Fruit fly (Drosophila melanogaster): Measurements from ENCODE around the gene ATPsynepsilonL.

Gene ATPsynepsilonL

dm6 chr3R:10081469-10082111, 40.0 kb upstream of the ATPsynepsilonL start:
- TF ChIP-seq pdm3 (GFP tag; optimal IDR thresholded peaks at IDR 0.05) (no peak), CG11762 (GFP tag; optimal IDR thresholded peaks at IDR 0.05; ENCODE audit: insufficient read depth) (no peak), Sox14 (GFP tag; optimal IDR thresholded peaks at IDR 0.05) (peak; percentile 23), CG16779 (tag; optimal IDR thresholded peaks at IDR 0.05) (no peak), Lpt (GFP tag; optimal IDR thresholded peaks at IDR 0.05) (no peak), Sox15 (GFP tag; optimal IDR thresholded peaks at IDR 0.05) (peak; percentile 24), CG8119 (GFP tag; IDR thresholded peaks at IDR 0.05) (no peak), fd59A (GFP tag; optimal IDR thresholded peaks at IDR 0.05) (no peak), net (GFP tag; optimal IDR thresholded peaks at IDR 0.05) (peak; percentile 13), dac (GFP tag; optimal IDR thresholded peaks at IDR 0.05) (no peak), salr (GFP tag; optimal IDR thresholded peaks at IDR 0.05) (no peak), lz (GFP tag; optimal IDR thresholded peaks at IDR 0.05) (no peak), Sox102F (GFP tag; optimal IDR thresholded peaks at IDR 0.05) (no peak), Ets96B (tag; optimal IDR thresholded peaks at IDR 0.05) (peak; percentile 19), CG3032 (tag; optimal IDR thresholded peaks at IDR 0.05) (peak; percentile 21), Met (GFP tag; optimal IDR thresholded peaks at IDR 0.05) (no peak), CG6854 (GFP tag; optimal IDR thresholded peaks at IDR 0.05) (no peak), spab (GFP tag; optimal IDR thresholded peaks at IDR 0.05) (no peak), CG8319 (GFP tag; optimal IDR thresholded peaks at IDR 0.05) (no peak), CG10669 (GFP tag; optimal IDR thresholded peaks at IDR 0.05) (no peak), Hr39 (GFP tag; optimal IDR thresholded peaks at IDR 0.05) (peak; percentile 28), fkh (GFP tag; optimal IDR thresholded peaks at IDR 0.05) (no peak), cyc (GFP tag; optimal IDR thresholded peaks at IDR 0.05) (peak; percentile 33), eg (GFP tag; IDR thresholded peaks at IDR 0.05) (no peak), acj6 (GFP tag; optimal IDR thresholded peaks at IDR 0.05) (peak; percentile 4), Blimp-1 (GFP tag; optimal IDR thresholded peaks at IDR 0.05) (no peak), fd85E (GFP tag; optimal IDR thresholded peaks at IDR 0.05) (no peak), Hr4 (GFP tag; optimal IDR thresholded peaks at IDR 0.05) (peak; percentile 20), CG6792 (GFP tag; optimal IDR thresholded peaks at IDR 0.05) (no peak), CG31627 (GFP tag; optimal IDR thresholded peaks at IDR 0.05) (peak; percentile 27), CG11902 (GFP tag; optimal IDR thresholded peaks at IDR 0.05) (no peak), CG32006 (GFP tag; optimal IDR thresholded peaks at IDR 0.05) (peak; percentile 0), CG6276 (GFP tag; optimal IDR thresholded peaks at IDR 0.05) (no peak), achi (GFP tag; optimal IDR thresholded peaks at IDR 0.05) (peak; percentile 0), ss (GFP tag; optimal IDR thresholded peaks at IDR 0.05) (no peak), Eip93F (GFP tag; optimal IDR thresholded peaks at IDR 0.05) (no peak), CG34406 (GFP tag; optimal IDR thresholded peaks at IDR 0.05) (no peak), Hr38 (GFP tag; optimal IDR thresholded peaks at IDR 0.05) (no peak), CG6163 (GFP tag; IDR thresholded peaks at IDR 0.05) (0 out of 3 replicates have a peak, but pooled peaks have one; percentile 31), Ets21C (GFP tag; optimal IDR thresholded peaks at IDR 0.05) (peak; percentile 8), Eip75B (GFP tag; optimal IDR thresholded peaks at IDR 0.05) (no peak), CG7368 (GFP tag; optimal IDR thresholded peaks at IDR 0.05) (no peak), CG9139 (GFP tag; optimal IDR thresholded peaks at IDR 0.05) (no peak), OdsH (GFP tag; optimal IDR thresholded peaks at IDR 0.05) (no peak), Gug (GFP tag; IDR thresholded peaks at IDR 0.05) (no peak), CG1621 (tag; optimal IDR thresholded peaks at IDR 0.05) (no peak), Smox (GFP tag; optimal IDR thresholded peaks at IDR 0.05) (no peak), CG10631 (GFP tag; optimal IDR thresholded peaks at IDR 0.05) (peak; percentile 12), dsx (GFP tag; optimal IDR thresholded peaks at IDR 0.05; ENCODE audit: poor library complexity, severe bottlenecking) (no peak), svp (GFP tag) (peak; percentile 40), CG3919 (GFP tag; optimal IDR thresholded peaks at IDR 0.05) (no peak), CG6808 (GFP tag; optimal IDR thresholded peaks at IDR 0.05) (peak; percentile 10)
